Fruit fly (Drosophila melanogaster) whole organism, adult: ENCODE results near the gene CG31872.

Experiments
- CG11617 ChIP-seq: fragments of 200-800 bp; sonication (Bioruptor generic); optimal IDR thresholded peaks from 2 replicates; lab custom pipeline; 2017; ENCODE audit warnings: mild to moderate bottlenecking, missing biosample characterization, missing genetic modification reagents, missing genetic modification characterization
- CG12768 ChIP-seq: fragments of 200-800 bp; sonication (Bioruptor generic); optimal IDR thresholded peaks from 2 replicates; lab custom pipeline; 2017; ENCODE audit warnings: missing biosample characterization, missing genetic modification characterization, mild to moderate bottlenecking, moderate library complexity, missing genetic modification reagents
- CG14711 ChIP-seq: fragments of 200-800 bp; sonication (Bioruptor generic); optimal IDR thresholded peaks from 2 replicates; lab custom pipeline; 2018; ENCODE audit warnings: missing biosample characterization, mild to moderate bottlenecking, missing genetic modification characterization, moderate library complexity
- CG33017 ChIP-seq: fragments of 200-800 bp; sonication (Bioruptor generic); optimal IDR thresholded peaks from 2 replicates; lab custom pipeline; 2018; ENCODE audit warnings: missing biosample characterization, mild to moderate bottlenecking, missing genetic modification characterization, moderate library complexity
- CG5204 ChIP-seq: fragments of 200-800 bp; sonication (Bioruptor generic); optimal IDR thresholded peaks from 2 replicates; lab custom pipeline; 2016; ENCODE audit warnings: missing biosample characterization, missing genetic modification characterization
- kay ChIP-seq: fragments of 200-800 bp; sonication (Bioruptor generic); peaks from one replicate; lab custom pipeline; 2016; ENCODE audit warnings: missing biosample characterization, missing genetic modification characterization, borderline replicate concordance
- pad ChIP-seq: fragments of 200-800 bp; sonication (Bioruptor generic); optimal IDR thresholded peaks from 3 replicates; lab custom pipeline; 2017; ENCODE audit warnings: missing biosample characterization, missing genetic modification characterization, mild to moderate bottlenecking, moderate library complexity, missing genetic modification reagents
- toe ChIP-seq: fragments of 200-800 bp; sonication (Bioruptor generic); optimal IDR thresholded peaks from 2 replicates; lab custom pipeline; 2016; ENCODE audit warnings: missing biosample characterization, missing genetic modification characterization

- no peak for TF ChIP-seq toe
- TF ChIP-seq pad (GFP tag; lab: Kevin White, UChicago) = no peak
- TF ChIP-seq CG11617 = no peak
- TF ChIP-seq CG5204 (GFP tag; lab: Kevin White, UChicago) = no peak
- TF ChIP-seq CG14711 = no peak
- no peak for TF ChIP-seq CG12768 (GFP tag; lab: Kevin White, UChicago)
- TF ChIP-seq kay (GFP tag; lab: Kevin White, UChicago) = no peak
- no peak for TF ChIP-seq CG33017 (tag; lab: Kevin White, UChicago)
Measured at dm6 chr2L:10677715-10678088, 38.0 kb downstream of the CG31872 start.
